Worm (Caenorhabditis elegans): Measurements from ENCODE around the gene C17H11.6.
"Not testable (repeated sequence)": the region's sequence is repeated elsewhere in the genome, so short reads cannot be mapped to it uniquely, and the experiment has no call there.

ce11 chrX:8155447-8155877, 48.1 kb downstream of the C17H11.6 start:
- not testable (repeated sequence) for TF ChIP-seq ama-1 (optimal IDR thresholded peaks at IDR 0.05); nhr-11 (tag; optimal IDR thresholded peaks at IDR 0.05); lin-39 (tag; optimal IDR thresholded peaks at IDR 0.05); lin-11 (tag; optimal IDR thresholded peaks at IDR 0.05)
- TF ChIP-seq egl-27 (tag; optimal IDR thresholded peaks at IDR 0.05) (peak; percentile 5), mdl-1 (tag; optimal IDR thresholded peaks at IDR 0.05) (peak in 1 of 2 experiments; percentile 50)

Measured in whole organism, L2 larva.